Fruit fly (Drosophila melanogaster): ENCODE data around the gene CG43336.

CG43336 gene

dm6 chr3R:15636868-15637267 lies at the start of gene CG43336:
CG43336 (plus strand) TSS chr3R:15637168.
- no peak for TF ChIP-seq CG17801 (GFP tag; optimal IDR thresholded peaks at IDR 0.05; ENCODE audit: partially characterized antibody)

dm6 chr3R:15587491-15587890 lies 49.5 kb upstream of the CG43336 start:
- no peak for TF ChIP-seq CG17801 (GFP tag; optimal IDR thresholded peaks at IDR 0.05; ENCODE audit: partially characterized antibody)

dm6 chr3R:15588567-15589321 lies 48.2 kb upstream of the CG43336 start:
- TF ChIP-seq CG17801 (GFP tag; optimal IDR thresholded peaks at IDR 0.05; ENCODE audit: partially characterized antibody): no peak

dm6 chr3R:15596022-15596438 lies 40.9 kb upstream of the CG43336 start:
- no peak for TF ChIP-seq CG17801 (GFP tag; optimal IDR thresholded peaks at IDR 0.05; ENCODE audit: partially characterized antibody)

- no peak for TF ChIP-seq CG17801 (GFP tag; optimal IDR thresholded peaks at IDR 0.05; ENCODE audit: partially characterized antibody)
Measured at dm6 chr3R:15600138-15600537, 36.8 kb upstream of the CG43336 start.

dm6 chr3R:15609230-15609629 lies 27.7 kb upstream of the CG43336 start:
- no peak for TF ChIP-seq CG17801 (GFP tag; optimal IDR thresholded peaks at IDR 0.05; ENCODE audit: partially characterized antibody)

dm6 chr3R:15611692-15612091 lies 25.3 kb upstream of the CG43336 start:
- TF ChIP-seq CG17801 (GFP tag; optimal IDR thresholded peaks at IDR 0.05; ENCODE audit: partially characterized antibody): no peak

dm6 chr3R:15613875-15614274 lies 23.1 kb upstream of the CG43336 start:
- no peak for TF ChIP-seq CG17801 (GFP tag; optimal IDR thresholded peaks at IDR 0.05; ENCODE audit: partially characterized antibody)

- TF ChIP-seq CG17801 (GFP tag; optimal IDR thresholded peaks at IDR 0.05; ENCODE audit: partially characterized antibody): no peak
Measured at dm6 chr3R:15617708-15618107, 19.3 kb upstream of the CG43336 start.

dm6 chr3R:15626863-15627262 lies 10.1 kb upstream of the CG43336 start:
- TF ChIP-seq CG17801 (GFP tag; optimal IDR thresholded peaks at IDR 0.05; ENCODE audit: partially characterized antibody): no peak

- no peak for TF ChIP-seq CG17801 (GFP tag; optimal IDR thresholded peaks at IDR 0.05; ENCODE audit: partially characterized antibody)
Measured at dm6 chr3R:15627274-15627673, 9.7 kb upstream of the CG43336 start.

dm6 chr3R:15627987-15628386 lies 9.0 kb upstream of the CG43336 start:
- no peak for TF ChIP-seq CG17801 (GFP tag; optimal IDR thresholded peaks at IDR 0.05; ENCODE audit: partially characterized antibody)

dm6 chr3R:15630076-15630475 lies 6.9 kb upstream of the CG43336 start:
- TF ChIP-seq CG17801 (GFP tag; optimal IDR thresholded peaks at IDR 0.05; ENCODE audit: partially characterized antibody): no peak

- TF ChIP-seq CG17801 (GFP tag; optimal IDR thresholded peaks at IDR 0.05; ENCODE audit: partially characterized antibody): no peak
Measured at dm6 chr3R:15630918-15631317, 6.0 kb upstream of the CG43336 start.

- TF ChIP-seq CG17801 (GFP tag; optimal IDR thresholded peaks at IDR 0.05; ENCODE audit: partially characterized antibody): no peak
Measured at dm6 chr3R:15632441-15632840, 4.5 kb upstream of the CG43336 start.

dm6 chr3R:15634135-15634534 lies 2.8 kb upstream of the CG43336 start:
- no peak for TF ChIP-seq CG17801 (GFP tag; optimal IDR thresholded peaks at IDR 0.05; ENCODE audit: partially characterized antibody)

dm6 chr3R:15635168-15635567 lies 1.8 kb upstream of the CG43336 start, which contains the start of gene CG43335:
CG43335 (plus strand) TSS chr3R:15635468.
- no peak for TF ChIP-seq CG17801 (GFP tag; optimal IDR thresholded peaks at IDR 0.05; ENCODE audit: partially characterized antibody)
